Worm (Caenorhabditis elegans) whole organism, young adult: ENCODE results near the gene K01A2.6.
A peak's percentile ranks its signal among the peaks of the same experiment; 100 is the strongest.

ENCODE experiments used
- B0019.2 ChIP-seq: fragments of 200-800 bp; sonication (Bioruptor generic); conservative IDR thresholded peaks from 2 replicates; pipeline ENCODE4 v1.3.6; 2022; ENCODE audit warnings: missing genetic modification reagents, missing genetic modification characterization, missing compliant biosample characterization
- C17E4.6 ChIP-seq: fragments of 200-800 bp; sonication (Bioruptor generic); IDR thresholded peaks from 2 replicates; pipeline ENCODE4 v1.3.6; 2022; ENCODE audit warnings: missing genetic modification reagents, missing genetic modification characterization, missing compliant biosample characterization
- F10E7.11 ChIP-seq: sonication (generic microtip); optimal IDR thresholded peaks from 2 replicates; lab custom pipeline; 2017; ENCODE audit warnings: mild to moderate bottlenecking, missing genetic modification characterization, moderate library complexity, missing compliant biosample characterization
- F23B12.7 ChIP-seq: sonication (generic microtip); optimal IDR thresholded peaks from 2 replicates; lab custom pipeline; 2017; ENCODE audit warnings: missing genetic modification characterization, mild to moderate bottlenecking, missing compliant biosample characterization, antibody characterized with exemption, moderate library complexity; ENCODE audit not compliant: insufficient read depth
- F33H1.4 ChIP-seq: fragments of 200-800 bp; sonication (Bioruptor generic); IDR thresholded peaks from 2 replicates; pipeline ENCODE4 v1.3.6; 2022; ENCODE audit warnings: missing genetic modification reagents, missing genetic modification characterization, missing compliant biosample characterization
- F37B4.10 ChIP-seq: fragments of 200-800 bp; sonication (Bioruptor generic); IDR thresholded peaks from 2 replicates; pipeline ENCODE4 v1.3.6; 2022; ENCODE audit warnings: missing genetic modification characterization, missing compliant biosample characterization
- T07F8.4 ChIP-seq: sonication (generic microtip); optimal IDR thresholded peaks from 2 replicates; lab custom pipeline; 2016; ENCODE audit warnings: mild to moderate bottlenecking, missing genetic modification characterization, moderate library complexity, missing compliant biosample characterization
- Y56A3A.18 ChIP-seq: fragments of 200-800 bp; sonication (Bioruptor generic); IDR thresholded peaks from 2 replicates; pipeline ENCODE4 v1.3.6; 2022; ENCODE audit warnings: missing genetic modification reagents, missing genetic modification characterization, missing compliant biosample characterization
- Y95B8A.8 ChIP-seq: fragments of 200-800 bp; sonication (Bioruptor generic); IDR thresholded peaks from 2 replicates; pipeline ENCODE4 v1.3.6; 2022; ENCODE audit warnings: missing genetic modification reagents, missing genetic modification characterization, missing compliant biosample characterization
- ama-1 ChIP-seq, 3 experiments: fragments of 150-350 bp in 1 of 3; sonication (generic microtip) in 2 of 3; optimal IDR thresholded peaks; 2 replicates each; lab custom pipeline; 2014 to 2018; ENCODE audit warnings: missing biosample characterization in 2 of 3, missing genetic modification characterization in 2 of 3, missing genetic modification reagents in 2 of 3
- atf-7 ChIP-seq: sonication (generic microtip); optimal IDR thresholded peaks from 2 replicates; lab custom pipeline; 2017; ENCODE audit warnings: mild to moderate bottlenecking, missing genetic modification characterization, missing compliant biosample characterization
- attf-3 ChIP-seq: fragments of 200-800 bp; sonication (Bioruptor generic); conservative IDR thresholded peaks from 2 replicates; pipeline ENCODE4 v1.3.6; 2022; ENCODE audit warnings: missing genetic modification reagents, missing genetic modification characterization, missing compliant biosample characterization
- attf-5 ChIP-seq: fragments of 200-800 bp; sonication (Bioruptor generic); optimal IDR thresholded peaks from 2 replicates; lab custom pipeline; 2018; ENCODE audit warnings: mild to moderate bottlenecking, missing genetic modification characterization, missing compliant biosample characterization
- attf-6 ChIP-seq: fragments of 200-800 bp; sonication (Bioruptor generic); IDR thresholded peaks from 2 replicates; pipeline ENCODE4 v1.3.6; 2022; ENCODE audit warnings: missing genetic modification reagents, missing genetic modification characterization, missing compliant biosample characterization
- cebp-1 ChIP-seq, 2 experiments: fragments of 200-800 bp in 1 of 2; sonication (Bioruptor generic) in 1 of 2; sonication (generic microtip) in 1 of 2; IDR thresholded peaks in 1 of 2; optimal IDR thresholded peaks in 1 of 2; 2 replicates each; pipeline versions ENCODE4 v1.3.6 to Lab custom; 2017 to 2022; ENCODE audit warnings: missing compliant biosample characterization in 2 of 2, missing genetic modification characterization in 2 of 2, mild to moderate bottlenecking in 1 of 2, missing genetic modification reagents in 1 of 2, moderate library complexity in 1 of 2
- ceh-27 ChIP-seq: fragments of 200-800 bp; sonication (Bioruptor generic); optimal IDR thresholded peaks from 2 replicates; lab custom pipeline; 2018; ENCODE audit warnings: mild to moderate bottlenecking, missing genetic modification characterization, moderate library complexity, missing compliant biosample characterization
- die-1 ChIP-seq: sonication (generic microtip); optimal IDR thresholded peaks from 2 replicates; lab custom pipeline; 2016; ENCODE audit warnings: missing genotype, mild to moderate bottlenecking, missing genetic modification characterization, missing compliant biosample characterization
- dox-1 ChIP-seq: fragments of 200-800 bp; sonication (Bioruptor generic); IDR thresholded peaks from 2 replicates; pipeline ENCODE4 v1.3.6; 2022; ENCODE audit warnings: missing genetic modification reagents, missing genetic modification characterization, missing compliant biosample characterization
- egl-18 ChIP-seq: fragments of 200-800 bp; sonication (Bioruptor generic); IDR thresholded peaks from 2 replicates; pipeline ENCODE4 v1.3.6; 2022; ENCODE audit warnings: missing genetic modification reagents, missing genetic modification characterization, missing compliant biosample characterization
- ekl-4 ChIP-seq: fragments of 200-800 bp; sonication (Bioruptor generic); IDR thresholded peaks from 2 replicates; pipeline ENCODE4 v1.3.6; 2022; ENCODE audit warnings: missing genetic modification reagents, missing genetic modification characterization, missing compliant biosample characterization
- fkh-3 ChIP-seq: sonication (generic microtip); optimal IDR thresholded peaks from 2 replicates; lab custom pipeline; 2016; ENCODE audit warnings: mild to moderate bottlenecking, missing genetic modification characterization, missing compliant biosample characterization
- hmg-1.2 ChIP-seq: fragments of 200-800 bp; sonication (Bioruptor generic); IDR thresholded peaks from 2 replicates; pipeline ENCODE4 v1.3.6; 2022; ENCODE audit warnings: missing genetic modification reagents, missing genetic modification characterization, missing compliant biosample characterization
- hmg-20 ChIP-seq: fragments of 200-800 bp; sonication (Bioruptor generic); IDR thresholded peaks from 2 replicates; pipeline ENCODE4 v1.3.6; 2022; ENCODE audit warnings: missing genetic modification reagents, missing genetic modification characterization, missing compliant biosample characterization
- hrde-1 ChIP-seq: sonication (generic microtip); optimal IDR thresholded peaks from 2 replicates; lab custom pipeline; 2016; ENCODE audit warnings: missing genetic modification characterization, mild to moderate bottlenecking, missing compliant biosample characterization, moderate library complexity, missing genotype, missing genetic modification reagents, borderline replicate concordance
- let-526 ChIP-seq: fragments of 200-800 bp; sonication (Bioruptor generic); IDR thresholded peaks from 2 replicates; pipeline ENCODE4 v1.3.6; 2022; ENCODE audit warnings: missing genetic modification reagents, missing genetic modification characterization, missing compliant biosample characterization
- let-607 ChIP-seq, 2 experiments: fragments of 200-800 bp in 1 of 2; sonication (Bioruptor generic) in 1 of 2; sonication (generic microtip) in 1 of 2; optimal IDR thresholded peaks; 2 replicates each; lab custom pipeline; 2016 to 2018; ENCODE audit warnings: mild to moderate bottlenecking in 2 of 2, missing compliant biosample characterization in 2 of 2, missing genetic modification characterization in 2 of 2, moderate library complexity in 2 of 2, missing genotype in 1 of 2
- lir-1 ChIP-seq: fragments of 200-800 bp; sonication (Bioruptor generic); conservative IDR thresholded peaks from 2 replicates; pipeline ENCODE4 v1.3.6; 2022; ENCODE audit warnings: missing genetic modification reagents, missing genetic modification characterization, missing compliant biosample characterization
- madf-10 ChIP-seq: sonication (generic microtip); optimal IDR thresholded peaks from 2 replicates; lab custom pipeline; 2016; ENCODE audit warnings: mild to moderate bottlenecking, missing genetic modification characterization, missing compliant biosample characterization
- madf-3 ChIP-seq: fragments of 200-800 bp; sonication (Bioruptor generic); IDR thresholded peaks from 2 replicates; pipeline ENCODE4 v1.3.6; 2022; ENCODE audit warnings: missing genetic modification reagents, missing genetic modification characterization, missing compliant biosample characterization
- madf-8 ChIP-seq: fragments of 200-800 bp; sonication (Bioruptor generic); conservative IDR thresholded peaks from 2 replicates; pipeline ENCODE4 v1.3.6; 2022; ENCODE audit warnings: missing genetic modification reagents, missing genetic modification characterization, missing compliant biosample characterization
- nhr-120 ChIP-seq: fragments of 200-800 bp; sonication (Bioruptor generic); IDR thresholded peaks from 2 replicates; pipeline ENCODE4 v1.3.6; 2022; ENCODE audit warnings: missing genetic modification characterization, missing compliant biosample characterization
- nhr-27 ChIP-seq: fragments of 200-800 bp; sonication (Bioruptor generic); optimal IDR thresholded peaks from 2 replicates; lab custom pipeline; 2018; ENCODE audit warnings: mild to moderate bottlenecking, missing genetic modification characterization, moderate library complexity, missing compliant biosample characterization
- nhr-80 ChIP-seq: sonication (generic microtip); optimal IDR thresholded peaks from 2 replicates; lab custom pipeline; 2016; ENCODE audit warnings: missing genetic modification characterization, missing compliant biosample characterization
- repo-1 ChIP-seq: sonication (generic microtip); optimal IDR thresholded peaks from 2 replicates; lab custom pipeline; 2017; ENCODE audit warnings: mild to moderate bottlenecking, missing genetic modification characterization, missing compliant biosample characterization
- sea-2 ChIP-seq: fragments of 200-800 bp; sonication (Bioruptor generic); IDR thresholded peaks from 2 replicates; pipeline ENCODE4 v1.3.6; 2022; ENCODE audit warnings: missing genetic modification characterization, missing compliant biosample characterization
- snpc-1.3 ChIP-seq: sonication (generic microtip); optimal IDR thresholded peaks from 2 replicates; lab custom pipeline; 2017; ENCODE audit warnings: missing genetic modification characterization, mild to moderate bottlenecking, missing compliant biosample characterization, antibody characterized with exemption, moderate library complexity, missing genotype, missing genetic modification reagents; ENCODE audit not compliant: insufficient read depth
- snpc-3.4 ChIP-seq: sonication (generic microtip); optimal IDR thresholded peaks from 2 replicates; lab custom pipeline; 2017; ENCODE audit warnings: missing genetic modification characterization, mild to moderate bottlenecking, missing compliant biosample characterization, antibody characterized with exemption, moderate library complexity, missing genotype, missing genetic modification reagents
- somi-1 ChIP-seq: fragments of 200-800 bp; sonication (Bioruptor generic); optimal IDR thresholded peaks from 2 replicates; lab custom pipeline; 2018; ENCODE audit warnings: mild to moderate bottlenecking, missing genetic modification characterization, missing compliant biosample characterization
- sptf-2 ChIP-seq: fragments of 200-800 bp; sonication (Bioruptor generic); optimal IDR thresholded peaks from 2 replicates; lab custom pipeline; 2018; ENCODE audit warnings: mild to moderate bottlenecking, missing genetic modification characterization, missing compliant biosample characterization
- tbx-9 ChIP-seq: sonication (generic microtip); optimal IDR thresholded peaks from 2 replicates; lab custom pipeline; 2016; ENCODE audit warnings: borderline replicate concordance, missing genetic modification characterization, inconsistent platforms, missing compliant biosample characterization
- xnd-1 ChIP-seq: sonication (generic microtip); optimal IDR thresholded peaks from 2 replicates; lab custom pipeline; 2016; ENCODE audit warnings: missing genotype, missing genetic modification reagents, missing genetic modification characterization, missing compliant biosample characterization
- zfh-2 ChIP-seq: fragments of 200-800 bp; sonication (Bioruptor generic); conservative IDR thresholded peaks from 2 replicates; pipeline ENCODE4 v1.3.6; 2022; ENCODE audit warnings: missing genetic modification reagents, missing genetic modification characterization, missing compliant biosample characterization
- zim-3 ChIP-seq: sonication (generic microtip); optimal IDR thresholded peaks from 2 replicates; lab custom pipeline; 2017; ENCODE audit warnings: mild to moderate bottlenecking, missing genetic modification characterization, moderate library complexity, missing compliant biosample characterization
- ztf-22 ChIP-seq: fragments of 200-800 bp; sonication (Bioruptor generic); optimal IDR thresholded peaks from 2 replicates; lab custom pipeline; 2018; ENCODE audit warnings: mild to moderate bottlenecking, missing genetic modification characterization, moderate library complexity, missing compliant biosample characterization
- ztf-3 ChIP-seq: fragments of 200-800 bp; sonication (Bioruptor generic); optimal IDR thresholded peaks from 2 replicates; lab custom pipeline; 2018; ENCODE audit warnings: mild to moderate bottlenecking, missing genetic modification characterization, missing compliant biosample characterization
- ztf-6 ChIP-seq: fragments of 200-800 bp; sonication (Bioruptor generic); IDR thresholded peaks from 2 replicates; pipeline ENCODE4 v1.3.6; 2022; ENCODE audit warnings: missing genetic modification reagents, missing genetic modification characterization, missing compliant biosample characterization

The K01A2.6 gene

ce11 chrII:255124-255523 is 44.7 kb upstream of the K01A2.6 start (continued):
- TF ChIP-seq F10E7.11 (tag; lab: Kevin White, UChicago): no peak
- peak; percentile 43 for TF ChIP-seq somi-1 (GFP tag; lab: Kevin White, UChicago)
- no peak for TF ChIP-seq sptf-2
- TF ChIP-seq F33H1.4 (GFP tag; lab: Robert Waterston, UW): peak; percentile 59
- no peak for TF ChIP-seq tbx-9
- peak; percentile 28 for TF ChIP-seq hrde-1 (tag; lab: Kevin White, UChicago)
- TF ChIP-seq nhr-80 (tag; lab: Kevin White, UChicago): peak; percentile 70
- peak; percentile 59 for TF ChIP-seq ztf-22 (GFP tag; lab: Kevin White, UChicago)
- peak in 1 of 2 experiments; percentile 59 for TF ChIP-seq let-607 (tag; optimal IDR thresholded peaks at IDR 0.05; lab: Kevin White, UChicago)
- peak; percentile 73 for TF ChIP-seq hmg-20 (GFP tag; lab: Robert Waterston, UW)
- TF ChIP-seq cebp-1 (GFP tag; IDR thresholded peaks at IDR 0.05; lab: Robert Waterston, UW): peak; percentile 59; the same call in 1 of the 2 replicates
- no peak for TF ChIP-seq cebp-1 (tag; optimal IDR thresholded peaks at IDR 0.05; lab: Kevin White, UChicago)
- peak; percentile 80 for TF ChIP-seq madf-10
- TF ChIP-seq ama-1 (optimal IDR thresholded peaks at IDR 0.05; lab: Kevin White, UChicago): no peak
- TF ChIP-seq ama-1 (GFP tag; optimal IDR thresholded peaks at IDR 0.05; lab: Kevin White, UChicago): peak; percentile 7 to 67
- peak; percentile 93 for TF ChIP-seq Y95B8A.8 (GFP tag; lab: Robert Waterston, UW)
- peak; percentile 41; the same call in 1 of the 2 replicates for TF ChIP-seq madf-3 (GFP tag; lab: Robert Waterston, UW)
- peak; percentile 77 for TF ChIP-seq snpc-3.4 (tag; lab: Kevin White, UChicago)
- TF ChIP-seq attf-6 (GFP tag; lab: Robert Waterston, UW): 0 out of 2 replicates have a peak, but pooled peaks have one; percentile 58
- TF ChIP-seq ceh-27 (GFP tag; lab: Kevin White, UChicago): peak; percentile 95
- TF ChIP-seq hmg-1.2 (GFP tag; lab: Robert Waterston, UW): peak; percentile 73
- TF ChIP-seq ztf-6 (GFP tag; lab: Robert Waterston, UW): 0 out of 2 replicates have a peak, but pooled peaks have one; percentile 30
- peak; percentile 71 for TF ChIP-seq snpc-1.3
- TF ChIP-seq fkh-3 (tag; lab: Kevin White, UChicago): no peak
- peak; percentile 70; the same call in 1 of the 2 replicates for TF ChIP-seq zfh-2 (GFP tag; lab: Robert Waterston, UW)
- peak; percentile 82; the same call in 1 of the 2 replicates for TF ChIP-seq let-526 (GFP tag; lab: Robert Waterston, UW)
- TF ChIP-seq Y56A3A.18 (GFP tag; lab: Robert Waterston, UW): peak; percentile 53; the same call in 1 of the 2 replicates
- peak; percentile 88 for TF ChIP-seq ekl-4 (GFP tag; lab: Robert Waterston, UW)
- peak; percentile 87 for TF ChIP-seq lir-1 (GFP tag; lab: Robert Waterston, UW)
- peak; percentile 48 for TF ChIP-seq zim-3 (tag; lab: Kevin White, UChicago)
- TF ChIP-seq nhr-27: no peak
- TF ChIP-seq nhr-120: no peak
- TF ChIP-seq C17E4.6 (GFP tag; lab: Robert Waterston, UW): no peak
- TF ChIP-seq F37B4.10 (GFP tag; lab: Robert Waterston, UW): no peak
- peak; percentile 98 for TF ChIP-seq attf-5 (GFP tag; lab: Kevin White, UChicago)
- no peak for TF ChIP-seq sea-2
- TF ChIP-seq madf-8: peak; percentile 56
- peak; percentile 69 for TF ChIP-seq B0019.2 (GFP tag; lab: Robert Waterston, UW)
- peak; percentile 97 for TF ChIP-seq dox-1
- TF ChIP-seq F23B12.7 (tag; lab: Kevin White, UChicago): peak; percentile 77
- peak; percentile 66 for TF ChIP-seq repo-1 (tag; lab: Kevin White, UChicago)
- no peak for TF ChIP-seq egl-18 (GFP tag; lab: Robert Waterston, UW)
- TF ChIP-seq xnd-1 (tag; lab: Kevin White, UChicago): peak; percentile 14
- TF ChIP-seq ztf-3: no peak
- peak; percentile 29 for TF ChIP-seq T07F8.4 (tag; lab: Kevin White, UChicago)
- TF ChIP-seq atf-7 (tag; lab: Kevin White, UChicago): peak; percentile 69
- peak; percentile 23 for TF ChIP-seq die-1
- TF ChIP-seq attf-3 (GFP tag; lab: Robert Waterston, UW): peak; percentile 80
